Fruit fly (Drosophila melanogaster) whole organism: ENCODE results near the gene Ccn.

ENCODE experiments used
- CG8478 ChIP-seq: fragments of >200 bp; optimal IDR thresholded peaks from 2 replicates; lab custom pipeline; 2018; ENCODE audit warnings: inconsistent platforms
- Dll ChIP-seq: fragments of >200 bp; optimal IDR thresholded peaks from 2 replicates; lab custom pipeline; 2017
- EcR ChIP-seq, 2 experiments: fragments of >200 bp; optimal IDR thresholded peaks; 2 replicates each; lab custom pipeline; 2017; ENCODE audit warnings: missing biosample characterization in 2 of 2, missing genetic modification characterization in 2 of 2, missing genetic modification reagents in 2 of 2
- pan ChIP-seq: fragments of >200 bp; optimal IDR thresholded peaks from 2 replicates; lab custom pipeline; 2017
- psq ChIP-seq: fragments of >200 bp; optimal IDR thresholded peaks from 2 replicates; lab custom pipeline; 2017
- usp ChIP-seq: fragments of >200 bp; optimal IDR thresholded peaks from 2 replicates; lab custom pipeline; 2017; ENCODE audit warnings: missing biosample characterization, missing genetic modification characterization, mixed read lengths

dm6 chr3L:17654668-17655050, 35.2 kb upstream of the Ccn start:
- TF ChIP-seq psq = no peak
- TF ChIP-seq CG8478 (lab: Kevin White, UChicago) = no peak
- no peak for TF ChIP-seq usp (GFP tag; lab: Kevin White, UChicago)
- no peak for TF ChIP-seq pan (lab: Kevin White, UChicago)
- TF ChIP-seq EcR (GFP tag; optimal IDR thresholded peaks at IDR 0.05; lab: Kevin White, UChicago) = no peak
- TF ChIP-seq Dll (lab: Kevin White, UChicago) = no peak
